Fruit fly (Drosophila melanogaster) whole organism: Measurements from ENCODE around the gene Vps45.

Experiments
- CG8478 ChIP-seq: fragments of >200 bp; optimal IDR thresholded peaks from 2 replicates; lab custom pipeline; 2018; ENCODE audit warnings: inconsistent platforms
- Dll ChIP-seq: fragments of >200 bp; optimal IDR thresholded peaks from 2 replicates; lab custom pipeline; 2017
- EcR ChIP-seq, 2 experiments: fragments of >200 bp; optimal IDR thresholded peaks; 2 replicates each; lab custom pipeline; 2017; ENCODE audit warnings: missing biosample characterization in 2 of 2, missing genetic modification characterization in 2 of 2, missing genetic modification reagents in 2 of 2
- pan ChIP-seq: fragments of >200 bp; optimal IDR thresholded peaks from 2 replicates; lab custom pipeline; 2017
- psq ChIP-seq: fragments of >200 bp; optimal IDR thresholded peaks from 2 replicates; lab custom pipeline; 2017
- usp ChIP-seq: fragments of >200 bp; optimal IDR thresholded peaks from 2 replicates; lab custom pipeline; 2017; ENCODE audit warnings: missing biosample characterization, missing genetic modification characterization, mixed read lengths

DNA sequence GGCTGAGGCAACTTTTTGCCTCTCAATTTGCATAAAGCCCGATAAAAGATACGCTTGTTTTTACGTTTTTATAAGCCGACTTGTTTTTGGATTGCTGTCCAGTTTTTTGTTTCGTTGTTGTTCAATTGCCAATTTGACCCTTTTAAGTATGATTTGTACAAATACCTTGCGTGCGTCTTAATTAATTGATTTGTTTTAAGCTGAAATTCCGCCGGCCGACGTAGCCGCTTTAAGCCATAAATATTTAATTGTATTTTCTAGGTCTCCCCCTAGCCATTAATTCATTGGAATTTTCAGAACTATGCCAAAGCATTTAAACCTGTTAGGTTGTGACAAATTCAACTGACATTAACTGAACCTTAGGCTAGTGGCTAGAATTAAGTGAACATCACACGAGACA lies 32.9 kb downstream of the Vps45 start:
- TF ChIP-seq Dll (lab: Kevin White, UChicago) (no peak), CG8478 (lab: Kevin White, UChicago) (no peak), EcR (GFP tag; optimal IDR thresholded peaks at IDR 0.05; lab: Kevin White, UChicago) (no peak), pan (no peak), usp (GFP tag; lab: Kevin White, UChicago) (no peak), psq (no peak)
